Fruit fly (Drosophila melanogaster): ENCODE measurements around the gene tipE.

Gene tipE

dm6 chr3L:4184563-4184962 is 3.7 kb upstream of the tipE start, which contains the start of gene Teh3:
Gene Teh3, minus strand, starts transcription at chr3L:4184663.
- TF ChIP-seq CTCF (optimal IDR thresholded peaks at IDR 0.05) (no peak), CG8478 (optimal IDR thresholded peaks at IDR 0.05) (no peak)

- TF ChIP-seq CTCF (optimal IDR thresholded peaks at IDR 0.05) (no peak), CG8478 (optimal IDR thresholded peaks at IDR 0.05) (no peak)
These were observed 3.0 kb upstream of the tipE start for dm6 chr3L:4185259-4185658.

dm6 chr3L:4186659-4187058 is 1.6 kb upstream of the tipE start, which contains the start of gene VhaM9.7-c:
Gene VhaM9.7-c, minus strand, starts transcription at chr3L:4186865.
- TF ChIP-seq CG8478 (optimal IDR thresholded peaks at IDR 0.05) (no peak), CTCF (optimal IDR thresholded peaks at IDR 0.05) (no peak)

dm6 chr3L:4193730-4194649 is 5.7 kb downstream of the tipE start, which contains the start of gene CG43367:
Gene CG43367, plus strand, starts transcription at chr3L:4193993.
- TF ChIP-seq CG8478 (optimal IDR thresholded peaks at IDR 0.05) (no peak), CTCF (optimal IDR thresholded peaks at IDR 0.05) (no peak)

- TF ChIP-seq CG8478 (optimal IDR thresholded peaks at IDR 0.05) (no peak), CTCF (optimal IDR thresholded peaks at IDR 0.05) (no peak)
These were observed 15.9 kb downstream of the tipE start, which contains the start of gene CG15005 for dm6 chr3L:4204239-4204638. Gene CG15005, minus strand, starts transcription at chr3L:4204339.

- TF ChIP-seq CG8478 (optimal IDR thresholded peaks at IDR 0.05) (no peak), CTCF (optimal IDR thresholded peaks at IDR 0.05) (no peak)
These were observed 16.6 kb downstream of the tipE start for dm6 chr3L:4204867-4205266.

- TF ChIP-seq CG8478 (optimal IDR thresholded peaks at IDR 0.05) (no peak), CTCF (optimal IDR thresholded peaks at IDR 0.05) (no peak)
These were observed 20.8 kb downstream of the tipE start, which contains the start of gene Cpr64Aa for dm6 chr3L:4209078-4209477. Gene Cpr64Aa, minus strand, starts transcription at chr3L:4209178.

dm6 chr3L:4209731-4210130 is 21.4 kb downstream of the tipE start:
- no peak for TF ChIP-seq CG8478 (optimal IDR thresholded peaks at IDR 0.05)
- no peak for TF ChIP-seq CTCF (optimal IDR thresholded peaks at IDR 0.05)

dm6 chr3L:4211440-4211839 is 23.1 kb downstream of the tipE start, which contains the start of gene Cpr64Ab:
Gene Cpr64Ab, minus strand, starts transcription at chr3L:4211540.
- TF ChIP-seq CTCF (optimal IDR thresholded peaks at IDR 0.05) = no peak
- no peak for TF ChIP-seq CG8478 (optimal IDR thresholded peaks at IDR 0.05)

- TF ChIP-seq CG8478 (optimal IDR thresholded peaks at IDR 0.05) = no peak
- no peak for TF ChIP-seq CTCF (optimal IDR thresholded peaks at IDR 0.05)
These were observed 24.5 kb downstream of the tipE start, which contains the start of gene Cpr64Ac for dm6 chr3L:4212815-4213214. Gene Cpr64Ac, minus strand, starts transcription at chr3L:4212915.

dm6 chr3L:4215079-4215478 is 26.8 kb downstream of the tipE start, which contains the start of gene Cpr64Ad:
Gene Cpr64Ad, plus strand, starts transcription at chr3L:4215379.
- TF ChIP-seq CTCF (optimal IDR thresholded peaks at IDR 0.05) = no peak
- TF ChIP-seq CG8478 (optimal IDR thresholded peaks at IDR 0.05) = no peak

- TF ChIP-seq CTCF (optimal IDR thresholded peaks at IDR 0.05) = peak in 1 of 2 experiments; percentile 10
- no peak for TF ChIP-seq CG8478 (optimal IDR thresholded peaks at IDR 0.05)
These were observed 31.3 kb downstream of the tipE start for dm6 chr3L:4219291-4220228.

- TF ChIP-seq CTCF (optimal IDR thresholded peaks at IDR 0.05) = no peak
- no peak for TF ChIP-seq CG8478 (optimal IDR thresholded peaks at IDR 0.05)
These were observed 32.4 kb downstream of the tipE start for dm6 chr3L:4220679-4221078.

dm6 chr3L:4221226-4221770 is 33.0 kb downstream of the tipE start:
- TF ChIP-seq CTCF (optimal IDR thresholded peaks at IDR 0.05) (no peak), CG8478 (optimal IDR thresholded peaks at IDR 0.05) (no peak)

- TF ChIP-seq CTCF (optimal IDR thresholded peaks at IDR 0.05) (no peak), CG8478 (optimal IDR thresholded peaks at IDR 0.05) (no peak)
These were observed 33.5 kb downstream of the tipE start for dm6 chr3L:4221792-4222191.

Measured in S2 (cell line).